1 fruit fly cellular context compared by ENCODE assay signal in the genomic region with DNA sequence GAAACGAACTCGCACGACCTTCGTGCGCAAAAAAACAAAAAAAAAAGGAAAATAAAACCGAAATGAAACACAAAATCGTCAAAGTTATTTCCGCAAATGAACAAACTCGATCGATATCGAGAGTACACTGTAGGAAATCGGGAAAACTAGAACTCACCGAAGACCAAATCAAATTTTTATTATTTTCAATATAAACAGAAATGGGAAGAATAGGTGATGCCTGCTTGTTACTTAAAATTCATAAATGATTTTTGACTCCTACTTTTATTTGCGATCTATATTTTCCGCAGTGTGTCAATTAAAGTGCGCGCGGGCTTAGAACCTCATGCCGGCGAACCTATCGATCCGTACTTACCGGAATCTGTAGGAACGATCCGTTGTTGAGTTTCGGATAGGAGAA.
TF ChIP-seq lines count a peak whose summit lies in the region.

No protein-coding gene starts in this region.

TF ChIP-seq in whole organism, embryonic, 481 proteins besides CTCF, POLR2A, EP300 and RAD21 (continued from another document):
- TF ChIP-seq kah (GFP tag; optimal IDR thresholded peaks at IDR 0.05; lab: Kevin White, UChicago): no peak
- no peak for TF ChIP-seq CG7928 (GFP tag; optimal IDR thresholded peaks at IDR 0.05; lab: Kevin White, UChicago)
- no peak for TF ChIP-seq CG14441 (GFP tag; IDR thresholded peaks at IDR 0.05; lab: Robert Waterston, UW)
- no peak for TF ChIP-seq Elba2 (GFP tag; optimal IDR thresholded peaks at IDR 0.05; lab: Kevin White, UChicago)
- TF ChIP-seq dati (GFP tag; IDR thresholded peaks at IDR 0.05; lab: Robert Waterston, UW): no peak
- TF ChIP-seq CG31224 (GFP tag; IDR thresholded peaks at IDR 0.05; lab: Robert Waterston, UW): no peak
- TF ChIP-seq lmd (GFP tag; IDR thresholded peaks at IDR 0.05; lab: Robert Waterston, UW): peak; percentile 15; the same call in 1 of the 2 replicates
- no peak for TF ChIP-seq al (GFP tag; IDR thresholded peaks at IDR 0.05; lab: Robert Waterston, UW)
- no peak for TF ChIP-seq CG14667 (GFP tag; IDR thresholded peaks at IDR 0.05; lab: Robert Waterston, UW)
- TF ChIP-seq CG11085 (GFP tag; IDR thresholded peaks at IDR 0.05; lab: Robert Waterston, UW): 0 out of 2 replicates have a peak, but pooled peaks have one; percentile 6
- no peak for TF ChIP-seq CG18476 (GFP tag; optimal IDR thresholded peaks at IDR 0.05; lab: Kevin White, UChicago)
- no peak for TF ChIP-seq CG14965 (GFP tag; optimal IDR thresholded peaks at IDR 0.05; lab: Kevin White, UChicago; ENCODE audit: borderline replicate concordance)
- no peak for TF ChIP-seq CG17912 (GFP tag; optimal IDR thresholded peaks at IDR 0.05; lab: Kevin White, UChicago)
- peak; percentile 37 for TF ChIP-seq lab (GFP tag; optimal IDR thresholded peaks at IDR 0.05; lab: Kevin White, UChicago)
- TF ChIP-seq org-1 (GFP tag; optimal IDR thresholded peaks at IDR 0.05; lab: Kevin White, UChicago): no peak
- TF ChIP-seq CG2202 (tag; optimal IDR thresholded peaks at IDR 0.05; lab: Kevin White, UChicago): no peak
- TF ChIP-seq Xrp1 (GFP tag; IDR thresholded peaks at IDR 0.05; lab: Robert Waterston, UW): peak; percentile 59; the same call in 1 of the 2 replicates
- no peak for TF ChIP-seq tin (GFP tag; optimal IDR thresholded peaks at IDR 0.05; lab: Kevin White, UChicago)
- TF ChIP-seq ase (GFP tag; IDR thresholded peaks at IDR 0.05; lab: Robert Waterston, UW): no peak
- TF ChIP-seq cwo (GFP tag; optimal IDR thresholded peaks at IDR 0.05; lab: Kevin White, UChicago): no peak
- no peak for TF ChIP-seq gce (GFP tag; IDR thresholded peaks at IDR 0.05; lab: Robert Waterston, UW)
- no peak for TF ChIP-seq eve (GFP tag; optimal IDR thresholded peaks at IDR 0.05; lab: Kevin White, UChicago)
- no peak for TF ChIP-seq CG12942 (GFP tag; optimal IDR thresholded peaks at IDR 0.05; lab: Kevin White, UChicago)
- TF ChIP-seq Hr51 (GFP tag; optimal IDR thresholded peaks at IDR 0.05; lab: Kevin White, UChicago): no peak
- TF ChIP-seq sd (tag; optimal IDR thresholded peaks at IDR 0.05; lab: Kevin White, UChicago): no peak
- TF ChIP-seq Opbp (GFP tag; IDR thresholded peaks at IDR 0.05; lab: Robert Waterston, UW; ENCODE audit: partially characterized antibody): no peak
- TF ChIP-seq dan (GFP tag; IDR thresholded peaks at IDR 0.05; lab: Robert Waterston, UW): no peak
- no peak for TF ChIP-seq NK7.1 (GFP tag; optimal IDR thresholded peaks at IDR 0.05; lab: Kevin White, UChicago)
- no peak for TF ChIP-seq E2f2 (GFP tag; IDR thresholded peaks at IDR 0.05; lab: Robert Waterston, UW)
- TF ChIP-seq Jarid2 (GFP tag; optimal IDR thresholded peaks at IDR 0.05; lab: Kevin White, UChicago): no peak
- no peak for TF ChIP-seq CG3407 (GFP tag; optimal IDR thresholded peaks at IDR 0.05; lab: Kevin White, UChicago)
- no peak for TF ChIP-seq CG4617 (GFP tag; optimal IDR thresholded peaks at IDR 0.05; lab: Kevin White, UChicago; ENCODE audit: borderline replicate concordance)
- peak; percentile 47; the same call in 1 of the 2 replicates for TF ChIP-seq slbo (GFP tag; IDR thresholded peaks at IDR 0.05; lab: Robert Waterston, UW)
- no peak for TF ChIP-seq CG3065 (GFP tag; optimal IDR thresholded peaks at IDR 0.05; lab: Kevin White, UChicago)
- no peak for TF ChIP-seq ken (GFP tag; IDR thresholded peaks at IDR 0.05; lab: Robert Waterston, UW)
- no peak for TF ChIP-seq Sox102F (GFP tag; optimal IDR thresholded peaks at IDR 0.05; lab: Kevin White, UChicago)
- peak; percentile 30 for TF ChIP-seq CG7839 (tag; optimal IDR thresholded peaks at IDR 0.05; lab: Kevin White, UChicago)
- TF ChIP-seq Atf3 (GFP tag; optimal IDR thresholded peaks at IDR 0.05; lab: Kevin White, UChicago): no peak
- no peak for TF ChIP-seq jing (GFP tag; optimal IDR thresholded peaks at IDR 0.05; lab: Kevin White, UChicago)
- TF ChIP-seq ranshi (GFP tag; IDR thresholded peaks at IDR 0.05; lab: Robert Waterston, UW): peak; percentile 51; the same call in 1 of the 2 replicates
- TF ChIP-seq CG16813 (GFP tag; IDR thresholded peaks at IDR 0.05; lab: Robert Waterston, UW; ENCODE audit: partially characterized antibody): no peak
- no peak for TF ChIP-seq Gug (GFP tag; IDR thresholded peaks at IDR 0.05; lab: Robert Waterston, UW)
- TF ChIP-seq ap (GFP tag; IDR thresholded peaks at IDR 0.05; lab: Robert Waterston, UW): peak; percentile 15; the same call in 1 of the 2 replicates
- TF ChIP-seq Dref (GFP tag; IDR thresholded peaks at IDR 0.05; lab: Robert Waterston, UW): no peak
- TF ChIP-seq CG6854 (GFP tag; optimal IDR thresholded peaks at IDR 0.05; lab: Kevin White, UChicago): no peak
- TF ChIP-seq CG13296 (GFP tag; optimal IDR thresholded peaks at IDR 0.05; lab: Kevin White, UChicago): no peak
- no peak for TF ChIP-seq CG1832 (GFP tag; optimal IDR thresholded peaks at IDR 0.05; lab: Kevin White, UChicago)
- TF ChIP-seq BtbVII (GFP tag; optimal IDR thresholded peaks at IDR 0.05; lab: Kevin White, UChicago): no peak
- TF ChIP-seq pzg (GFP tag; optimal IDR thresholded peaks at IDR 0.05; lab: Kevin White, UChicago): no peak
- TF ChIP-seq Usf (GFP tag; optimal IDR thresholded peaks at IDR 0.05; lab: Kevin White, UChicago): no peak
- no peak for TF ChIP-seq CG34422 (GFP tag; IDR thresholded peaks at IDR 0.05; lab: Robert Waterston, UW)
- TF ChIP-seq Fer3 (tag; optimal IDR thresholded peaks at IDR 0.05; lab: Kevin White, UChicago): peak; percentile 9
- TF ChIP-seq Hr3 (GFP tag; optimal IDR thresholded peaks at IDR 0.05; lab: Kevin White, UChicago): no peak
- no peak for TF ChIP-seq CG3163 (GFP tag; optimal IDR thresholded peaks at IDR 0.05; lab: Kevin White, UChicago)
- no peak for TF ChIP-seq CG12299 (tag; optimal IDR thresholded peaks at IDR 0.05; lab: Kevin White, UChicago)
- no peak for TF ChIP-seq kay (GFP tag; optimal IDR thresholded peaks at IDR 0.05; lab: Kevin White, UChicago)
- TF ChIP-seq odd (GFP tag; optimal IDR thresholded peaks at IDR 0.05; lab: Kevin White, UChicago): no peak
- no peak; the same call in 1 of the 2 replicates for TF ChIP-seq esg (GFP tag; conservative IDR thresholded peaks at IDR 0.05; lab: Robert Waterston, UW)
- no peak for TF ChIP-seq CG15011 (GFP tag; optimal IDR thresholded peaks at IDR 0.05; lab: Kevin White, UChicago)
- no peak for TF ChIP-seq D (optimal IDR thresholded peaks at IDR 0.05; lab: Kevin White, UChicago)
- TF ChIP-seq D (GFP tag; optimal IDR thresholded peaks at IDR 0.05; lab: Kevin White, UChicago): no peak
- no peak for TF ChIP-seq hb (GFP tag; IDR thresholded peaks at IDR 0.05; lab: Robert Waterston, UW; ENCODE audit: partially characterized antibody)
- TF ChIP-seq nom (GFP tag; optimal IDR thresholded peaks at IDR 0.05; lab: Kevin White, UChicago): no peak
- TF ChIP-seq gro (GFP tag; optimal IDR thresholded peaks at IDR 0.05; lab: Kevin White, UChicago): no peak
- TF ChIP-seq NC2β (GFP tag; optimal IDR thresholded peaks at IDR 0.05; lab: Kevin White, UChicago): no peak
- TF ChIP-seq CG4854 (GFP tag; optimal IDR thresholded peaks at IDR 0.05; lab: Kevin White, UChicago): no peak
- no peak for TF ChIP-seq gcm2 (GFP tag; optimal IDR thresholded peaks at IDR 0.05; lab: Kevin White, UChicago)
- no peak for TF ChIP-seq CG12391 (tag; optimal IDR thresholded peaks at IDR 0.05; lab: Kevin White, UChicago)
- TF ChIP-seq fd96Cb (tag; optimal IDR thresholded peaks at IDR 0.05; lab: Kevin White, UChicago): no peak
- TF ChIP-seq ci (GFP tag; IDR thresholded peaks at IDR 0.05; lab: Robert Waterston, UW): no peak
- no peak for TF ChIP-seq Nf-YB (GFP tag; optimal IDR thresholded peaks at IDR 0.05; lab: Kevin White, UChicago)
- TF ChIP-seq fru (optimal IDR thresholded peaks at IDR 0.05; lab: Kevin White, UChicago): no peak
- TF ChIP-seq CG10267 (tag; optimal IDR thresholded peaks at IDR 0.05; lab: Kevin White, UChicago): peak; percentile 3
- no peak for TF ChIP-seq Kr (GFP tag; optimal IDR thresholded peaks at IDR 0.05; lab: Kevin White, UChicago)
- no peak for TF ChIP-seq sna (GFP tag; IDR thresholded peaks at IDR 0.05; lab: Robert Waterston, UW; ENCODE audit: partially characterized antibody)
- TF ChIP-seq slou (GFP tag; optimal IDR thresholded peaks at IDR 0.05; lab: Kevin White, UChicago): no peak
- no peak for TF ChIP-seq CG10366 (GFP tag; IDR thresholded peaks at IDR 0.05; lab: Robert Waterston, UW)
- TF ChIP-seq chn (GFP tag; optimal IDR thresholded peaks at IDR 0.05; lab: Kevin White, UChicago): no peak
- no peak for TF ChIP-seq CG16863 (GFP tag; optimal IDR thresholded peaks at IDR 0.05; lab: Kevin White, UChicago)
- TF ChIP-seq stc (GFP tag; IDR thresholded peaks at IDR 0.05; lab: Robert Waterston, UW): no peak
- no peak for TF ChIP-seq tap (tag; optimal IDR thresholded peaks at IDR 0.05; lab: Kevin White, UChicago)
- no peak for TF ChIP-seq HHEX (GFP tag; optimal IDR thresholded peaks at IDR 0.05; lab: Kevin White, UChicago)
- TF ChIP-seq CG6813 (GFP tag; optimal IDR thresholded peaks at IDR 0.05; lab: Kevin White, UChicago): no peak
- no peak for TF ChIP-seq CG13287 (GFP tag; IDR thresholded peaks at IDR 0.05; lab: Robert Waterston, UW; ENCODE audit: partially characterized antibody)
- TF ChIP-seq CG5953 (GFP tag; IDR thresholded peaks at IDR 0.05; lab: Robert Waterston, UW): no peak
- TF ChIP-seq knrl (GFP tag; IDR thresholded peaks at IDR 0.05; lab: Robert Waterston, UW; ENCODE audit: partially characterized antibody): no peak
- no peak for TF ChIP-seq D19A (tag; optimal IDR thresholded peaks at IDR 0.05; lab: Kevin White, UChicago)
- TF ChIP-seq Atf6 (GFP tag; IDR thresholded peaks at IDR 0.05; lab: Robert Waterston, UW): peak; percentile 69
- TF ChIP-seq vfl (GFP tag; optimal IDR thresholded peaks at IDR 0.05; lab: Kevin White, UChicago): no peak
- TF ChIP-seq CG2889 (GFP tag; IDR thresholded peaks at IDR 0.05; lab: Robert Waterston, UW): no peak
- no peak for TF ChIP-seq CG15696 (tag; optimal IDR thresholded peaks at IDR 0.05; lab: Kevin White, UChicago)
- TF ChIP-seq Nf-YA (GFP tag; IDR thresholded peaks at IDR 0.05; lab: Robert Waterston, UW): no peak
- no peak for TF ChIP-seq CG14050 (GFP tag; IDR thresholded peaks at IDR 0.05; lab: Robert Waterston, UW)
- no peak for TF ChIP-seq dmrt99B (tag; optimal IDR thresholded peaks at IDR 0.05; lab: Kevin White, UChicago)
- no peak for TF ChIP-seq schlank (tag; optimal IDR thresholded peaks at IDR 0.05; lab: Kevin White, UChicago)
- TF ChIP-seq mld (GFP tag; IDR thresholded peaks at IDR 0.05; lab: Robert Waterston, UW; ENCODE audit: partially characterized antibody): no peak
- TF ChIP-seq hkb (optimal IDR thresholded peaks at IDR 0.05; lab: Kevin White, UChicago): no peak
- TF ChIP-seq hkb (GFP tag; IDR thresholded peaks at IDR 0.05; lab: Robert Waterston, UW): peak; percentile 32; the same call in 1 of the 2 replicates
- no peak for TF ChIP-seq pfk (GFP tag; optimal IDR thresholded peaks at IDR 0.05; lab: Kevin White, UChicago)
- TF ChIP-seq Sox100B (GFP tag; optimal IDR thresholded peaks at IDR 0.05; lab: Kevin White, UChicago): no peak
- no peak for TF ChIP-seq Dfd (GFP tag; optimal IDR thresholded peaks at IDR 0.05; lab: Kevin White, UChicago)
- no peak for TF ChIP-seq nau (GFP tag; optimal IDR thresholded peaks at IDR 0.05; lab: Kevin White, UChicago)
- TF ChIP-seq CG18599 (GFP tag; optimal IDR thresholded peaks at IDR 0.05; lab: Kevin White, UChicago): peak; percentile 5
- no peak for TF ChIP-seq CG17361 (GFP tag; IDR thresholded peaks at IDR 0.05; lab: Robert Waterston, UW)
- TF ChIP-seq CG4328 (GFP tag; optimal IDR thresholded peaks at IDR 0.05; lab: Kevin White, UChicago): no peak
- no peak for TF ChIP-seq emc (GFP tag; optimal IDR thresholded peaks at IDR 0.05; lab: Kevin White, UChicago)
- no peak for TF ChIP-seq CG3281 (GFP tag; optimal IDR thresholded peaks at IDR 0.05; lab: Kevin White, UChicago)
- TF ChIP-seq slp2 (GFP tag; optimal IDR thresholded peaks at IDR 0.05; lab: Kevin White, UChicago): no peak
- TF ChIP-seq CG1602 (GFP tag; optimal IDR thresholded peaks at IDR 0.05; lab: Kevin White, UChicago): no peak
- TF ChIP-seq row (GFP tag; IDR thresholded peaks at IDR 0.05; lab: Robert Waterston, UW): peak; percentile 54
- no peak for TF ChIP-seq unc-4 (GFP tag; IDR thresholded peaks at IDR 0.05; lab: Robert Waterston, UW; ENCODE audit: partially characterized antibody)
- peak; percentile 26 for TF ChIP-seq caup (GFP tag; optimal IDR thresholded peaks at IDR 0.05; lab: Kevin White, UChicago; ENCODE audit: severe bottlenecking)
- TF ChIP-seq Hand (GFP tag; optimal IDR thresholded peaks at IDR 0.05; lab: Kevin White, UChicago): no peak
- no peak for TF ChIP-seq CG4404 (GFP tag; IDR thresholded peaks at IDR 0.05; lab: Robert Waterston, UW)
- TF ChIP-seq CoRest (tag; optimal IDR thresholded peaks at IDR 0.05; lab: Kevin White, UChicago): peak; percentile 2
